Worm (Caenorhabditis elegans): ENCODE data around the gene set-16.

DNA sequence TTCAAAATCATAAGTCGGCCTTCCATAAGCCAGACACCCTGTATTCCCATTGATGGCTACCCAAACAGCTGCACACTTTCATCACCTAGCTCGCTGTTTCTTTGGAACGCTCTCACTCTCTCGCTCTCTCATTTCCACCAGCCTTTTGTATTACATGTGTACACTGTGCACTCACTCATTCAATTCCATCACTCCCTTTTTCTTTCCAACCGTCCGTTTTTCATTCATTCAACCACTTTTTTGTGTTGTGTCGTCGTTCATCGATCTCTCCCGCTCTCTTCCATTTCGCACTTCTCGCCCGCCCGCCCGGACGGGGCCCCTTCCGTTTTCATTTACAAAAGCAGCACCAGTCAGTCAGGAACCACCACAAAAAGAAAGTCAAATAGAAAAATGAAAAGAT, 14.3 kb downstream of the set-16 start:
- TF ChIP-seq zag-1 (tag; optimal IDR thresholded peaks at IDR 0.05) (no peak), elt-2 (tag; optimal IDR thresholded peaks at IDR 0.05) (peak; percentile 37), jun-1 (tag; optimal IDR thresholded peaks at IDR 0.05) (no peak), unc-62 (GFP tag; optimal IDR thresholded peaks at IDR 0.05) (no peak), ama-1 (optimal IDR thresholded peaks at IDR 0.05) (no peak), R02D3.7 (tag; optimal IDR thresholded peaks at IDR 0.05) (no peak), ztf-4 (tag; optimal IDR thresholded peaks at IDR 0.05) (no peak), pha-4 (tag; optimal IDR thresholded peaks at IDR 0.05) (peak; percentile 80), fos-1 (tag; optimal IDR thresholded peaks at IDR 0.05) (no peak), nhr-76 (tag; optimal IDR thresholded peaks at IDR 0.05) (no peak), ztf-11 (tag; optimal IDR thresholded peaks at IDR 0.05) (no peak), aly-2 (tag; optimal IDR thresholded peaks at IDR 0.05) (no peak), nhr-23 (tag; optimal IDR thresholded peaks at IDR 0.05) (no peak)
